Fruit fly (Drosophila melanogaster): ENCODE data around the gene CG46458.
A peak's percentile ranks its signal among the peaks of the same experiment; 100 is the strongest.

Gene CG46458

DNA sequence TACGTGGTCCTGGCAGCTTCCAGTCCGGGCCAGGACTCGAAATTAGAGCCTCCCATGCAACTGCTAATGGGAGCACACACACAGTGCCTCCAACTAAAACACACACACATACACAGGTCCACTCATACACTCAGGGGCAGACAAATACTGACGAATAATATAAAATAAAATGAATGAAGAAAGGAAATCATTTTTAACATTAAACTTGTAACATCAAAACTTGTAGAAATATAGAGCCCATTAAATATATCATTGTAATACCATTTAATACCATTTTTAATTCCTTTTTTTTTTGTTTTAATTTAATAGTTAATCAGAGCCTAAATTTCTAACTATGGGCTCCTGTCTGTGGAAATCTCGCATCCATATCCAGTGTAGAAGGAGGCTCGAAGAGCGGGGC is 23.0 kb downstream of the CG46458 start:
- TF ChIP-seq CG8478 (optimal IDR thresholded peaks at IDR 0.05), result no peak
- no peak for TF ChIP-seq CTCF (optimal IDR thresholded peaks at IDR 0.05)

DNA sequence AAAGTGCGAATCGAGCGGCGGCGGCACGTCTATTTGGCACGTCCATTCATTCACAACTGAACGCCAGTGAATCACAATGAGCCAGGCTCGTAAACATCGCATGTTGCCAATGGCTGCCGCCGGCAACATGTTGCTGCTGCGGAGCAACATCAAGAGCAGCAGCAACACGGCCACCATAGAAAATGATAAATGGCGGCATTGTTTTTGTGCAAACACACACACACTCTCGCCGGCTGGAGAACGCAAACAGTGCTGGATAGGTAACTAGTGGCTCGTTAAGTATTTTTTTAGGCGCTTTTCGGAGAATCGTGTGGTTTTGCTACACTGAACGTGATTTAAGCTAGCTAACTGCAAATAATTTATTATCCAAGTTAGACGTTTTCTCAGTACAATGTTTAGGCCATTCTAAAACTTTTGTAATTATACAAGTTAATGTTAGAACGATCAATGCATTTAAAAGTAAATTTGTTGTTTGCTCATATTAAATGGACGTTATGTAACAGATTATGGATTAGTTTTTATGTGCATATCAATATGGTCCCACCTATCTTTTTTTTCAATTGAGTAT is 25.3 kb downstream of the CG46458 start:
- TF ChIP-seq CTCF (optimal IDR thresholded peaks at IDR 0.05) (no peak), CG8478 (optimal IDR thresholded peaks at IDR 0.05) (no peak)

DNA sequence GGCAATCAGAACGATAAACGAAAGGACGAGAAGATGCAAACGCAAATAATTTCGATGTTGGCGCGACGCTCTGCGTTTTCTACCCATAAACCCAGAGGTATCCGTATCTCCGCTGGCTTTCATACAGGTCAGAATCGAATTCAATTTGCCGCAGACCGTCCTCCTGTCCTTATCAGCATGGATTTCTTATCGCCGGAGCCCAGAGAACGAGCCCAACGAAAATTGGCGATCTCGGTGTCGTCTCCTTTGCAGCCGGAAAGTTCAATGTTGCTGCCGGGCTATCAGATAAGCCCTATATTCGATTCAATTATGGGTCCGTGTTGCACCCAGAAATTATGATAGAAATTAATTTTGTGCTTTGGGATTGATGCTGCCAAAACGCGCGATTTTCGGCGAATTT is 26.1 kb downstream of the CG46458 start:
- no peak for TF ChIP-seq CTCF (optimal IDR thresholded peaks at IDR 0.05)
- TF ChIP-seq CG8478 (optimal IDR thresholded peaks at IDR 0.05), result no peak

- peak; percentile 51 for TF ChIP-seq CG8478 (optimal IDR thresholded peaks at IDR 0.05)
- no peak for TF ChIP-seq CTCF (optimal IDR thresholded peaks at IDR 0.05)
Measured at dm6 chr3R:6930447-6930846, 27.7 kb downstream of the CG46458 start.

DNA sequence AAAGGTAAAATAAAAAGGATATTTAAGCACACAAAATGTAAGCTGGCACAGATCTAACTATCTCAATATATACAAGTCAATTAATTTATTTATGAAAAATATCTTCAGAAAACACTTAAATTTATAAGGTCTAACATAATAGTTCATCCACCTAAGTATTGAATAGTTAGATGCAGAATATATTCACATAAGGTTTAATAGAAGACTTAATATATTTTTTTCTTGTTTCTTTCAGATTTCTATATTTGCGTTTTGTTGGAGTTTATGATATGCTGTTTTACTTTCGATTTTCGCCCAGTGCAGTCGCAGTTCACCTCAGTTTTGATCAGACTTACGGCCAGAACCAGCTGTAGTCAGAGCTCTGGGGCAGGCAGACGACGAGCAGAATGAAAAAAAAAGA is 29.0 kb downstream of the CG46458 start:
- TF ChIP-seq CTCF (optimal IDR thresholded peaks at IDR 0.05), result no peak
- no peak for TF ChIP-seq CG8478 (optimal IDR thresholded peaks at IDR 0.05)

- TF ChIP-seq CTCF (optimal IDR thresholded peaks at IDR 0.05), result no peak
- no peak for TF ChIP-seq CG8478 (optimal IDR thresholded peaks at IDR 0.05)
Measured at dm6 chr3R:6924235-6924634, 33.9 kb downstream of the CG46458 start.

DNA sequence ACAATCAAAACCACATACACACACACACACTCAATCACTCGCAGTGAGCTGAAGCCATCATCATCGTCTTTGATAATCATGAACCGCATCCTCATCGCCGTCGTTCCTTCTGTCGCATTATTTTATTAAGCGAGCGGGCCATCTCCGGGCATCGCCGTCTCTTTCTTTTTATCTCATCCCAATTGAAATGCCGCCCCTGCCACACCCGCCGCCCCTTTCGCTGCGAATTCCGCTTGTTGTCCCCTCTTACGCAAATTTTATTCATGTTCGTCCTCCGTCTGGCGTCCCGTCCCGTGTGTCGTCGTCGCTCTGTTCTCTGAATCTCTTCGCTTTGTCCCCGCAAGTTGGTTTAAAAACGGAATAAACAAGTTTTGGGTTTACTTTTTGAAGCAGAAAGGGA is 35.0 kb downstream of the CG46458 start:
- no peak for TF ChIP-seq CG8478 (optimal IDR thresholded peaks at IDR 0.05)
- no peak for TF ChIP-seq CTCF (optimal IDR thresholded peaks at IDR 0.05)

dm6 chr3R:6921256-6921966 is 36.8 kb downstream of the CG46458 start:
- TF ChIP-seq CTCF (optimal IDR thresholded peaks at IDR 0.05), result no peak
- no peak for TF ChIP-seq CG8478 (optimal IDR thresholded peaks at IDR 0.05)

DNA sequence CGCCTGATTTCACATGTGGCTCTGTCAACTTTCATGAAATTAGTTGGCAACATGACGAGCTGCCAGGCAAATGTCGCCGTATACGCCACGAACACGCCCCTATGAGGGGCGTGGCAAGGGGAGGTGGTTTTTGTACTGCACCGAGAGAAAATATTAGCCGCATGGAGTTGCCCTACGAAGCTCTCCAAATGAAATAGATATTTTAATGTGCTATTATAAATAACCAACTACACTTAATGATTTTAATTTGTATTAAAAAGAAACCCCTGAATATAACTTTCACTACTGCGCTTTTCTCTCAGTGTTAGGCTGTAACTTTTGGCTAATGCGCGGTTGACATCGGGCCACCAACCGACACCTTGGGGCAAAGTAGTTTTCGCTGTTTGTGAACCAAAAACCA is 38.2 kb downstream of the CG46458 start:
- TF ChIP-seq CG8478 (optimal IDR thresholded peaks at IDR 0.05), result no peak
- TF ChIP-seq CTCF (optimal IDR thresholded peaks at IDR 0.05), result no peak

- no peak for TF ChIP-seq CG8478 (optimal IDR thresholded peaks at IDR 0.05)
- TF ChIP-seq CTCF (optimal IDR thresholded peaks at IDR 0.05), result no peak
Measured at dm6 chr3R:6918270-6918669, 39.9 kb downstream of the CG46458 start.

dm6 chr3R:6916700-6917099 is 41.5 kb downstream of the CG46458 start:
- TF ChIP-seq CG8478 (optimal IDR thresholded peaks at IDR 0.05) (no peak), CTCF (optimal IDR thresholded peaks at IDR 0.05) (no peak)

dm6 chr3R:6914396-6914795 is 43.8 kb downstream of the CG46458 start:
- no peak for TF ChIP-seq CG8478 (optimal IDR thresholded peaks at IDR 0.05)

DNA sequence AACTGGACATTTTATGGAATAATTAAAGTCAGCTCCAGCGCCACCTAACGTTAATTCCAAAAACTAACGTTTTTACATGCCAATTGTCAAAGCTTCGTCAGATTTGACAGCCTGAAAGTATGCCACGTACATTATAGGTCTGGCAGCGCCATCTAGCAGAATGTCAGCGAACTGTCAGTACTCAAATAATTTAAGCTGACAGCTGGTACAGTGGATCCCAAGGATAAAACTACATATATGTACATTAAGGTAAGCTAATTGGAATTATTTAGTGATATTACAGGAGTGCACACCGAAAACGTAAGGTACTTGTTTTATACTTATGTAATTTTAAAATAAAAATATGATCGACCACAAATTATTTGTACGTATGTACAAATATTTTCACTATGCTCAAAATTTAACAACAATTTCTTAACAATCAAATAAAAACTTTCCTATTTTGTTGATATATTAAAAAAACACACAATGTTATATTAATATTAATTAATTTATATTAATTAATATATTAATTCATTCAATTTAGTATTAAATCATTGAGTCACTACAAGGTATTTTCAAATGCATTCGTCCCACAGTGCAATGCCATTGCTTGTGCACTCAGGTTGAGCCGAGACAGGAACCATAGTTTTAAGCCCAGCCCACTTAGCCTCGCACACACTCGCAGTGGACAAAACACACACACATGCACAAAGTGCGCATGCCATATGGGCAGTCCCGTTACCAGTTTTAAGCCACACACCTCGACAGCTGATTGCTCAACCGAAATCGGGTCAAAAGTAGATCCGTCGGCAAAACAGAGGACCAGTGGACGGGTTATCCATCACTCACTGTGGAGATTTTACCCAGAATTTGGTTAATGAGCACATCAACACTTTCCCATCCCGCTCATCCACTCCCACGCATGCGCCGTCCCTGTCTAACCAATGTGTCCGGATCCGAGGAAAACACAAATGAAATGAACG is 45.6 kb downstream of the CG46458 start:
- TF ChIP-seq CTCF (optimal IDR thresholded peaks at IDR 0.05) (peak; percentile 100), CG8478 (optimal IDR thresholded peaks at IDR 0.05) (no peak)

DNA sequence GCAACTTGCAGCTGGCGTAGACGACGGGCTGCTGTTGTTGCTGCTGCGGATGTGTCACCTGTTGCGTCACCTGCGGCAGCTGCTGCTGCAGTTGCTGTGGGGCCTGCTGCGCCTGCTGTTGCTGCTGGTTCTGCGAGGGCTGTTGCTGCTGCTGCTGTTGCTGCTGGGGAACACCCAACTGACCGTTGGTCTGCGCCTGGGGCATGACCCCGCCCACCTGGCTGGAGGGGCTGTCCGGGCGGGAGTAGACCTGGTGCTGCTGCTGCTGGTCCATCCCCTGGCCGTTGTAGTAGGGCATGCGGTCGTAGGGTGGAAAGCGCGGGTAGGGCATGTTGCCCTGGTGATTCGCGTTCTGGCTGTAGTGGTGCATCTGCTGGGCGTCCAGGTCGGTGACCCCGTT is 48.8 kb downstream of the CG46458 start:
- no peak for TF ChIP-seq CTCF (optimal IDR thresholded peaks at IDR 0.05)
- TF ChIP-seq CG8478 (optimal IDR thresholded peaks at IDR 0.05), result no peak

dm6 chr3R:6908105-6908504 is 50.1 kb downstream of the CG46458 start:
- TF ChIP-seq CG8478 (optimal IDR thresholded peaks at IDR 0.05) (no peak), CTCF (optimal IDR thresholded peaks at IDR 0.05) (peak; percentile 63 to 72)

DNA sequence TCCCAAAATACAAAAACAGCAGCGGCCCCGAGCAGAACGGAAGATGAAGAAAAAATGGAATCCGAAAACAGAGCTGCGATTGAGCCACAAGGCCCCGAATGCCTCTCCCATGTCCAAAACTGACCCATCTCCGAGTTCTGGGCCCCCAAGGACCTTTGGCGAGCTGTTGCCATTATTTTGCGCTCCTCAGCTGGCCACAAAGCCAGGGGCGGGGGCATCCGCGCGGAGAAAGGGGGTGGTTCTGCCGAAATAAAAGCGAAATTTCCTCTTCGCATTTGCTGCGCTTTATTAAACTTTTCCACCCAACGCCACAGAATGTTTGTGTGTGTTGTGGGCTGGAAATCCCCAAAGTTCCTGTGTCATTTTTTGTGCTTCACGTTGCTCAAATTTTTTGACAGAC is 53.9 kb downstream of the CG46458 start:
- TF ChIP-seq CG8478 (optimal IDR thresholded peaks at IDR 0.05), result no peak
- no peak for TF ChIP-seq CTCF (optimal IDR thresholded peaks at IDR 0.05)
